Worm (Caenorhabditis elegans): ENCODE results near the gene str-7.

Gene str-7

ce11 chrV:16132215-16132614 is 32.9 kb upstream of the str-7 start:
- TF ChIP-seq ztf-29 (GFP tag; IDR thresholded peaks at IDR 0.05) (no peak), klf-2 (GFP tag; conservative IDR thresholded peaks at IDR 0.05) (no peak), med-1 (GFP tag; optimal IDR thresholded peaks at IDR 0.05; ENCODE audit: insufficient read depth) (no peak), ref-1 (GFP tag; conservative IDR thresholded peaks at IDR 0.05) (no peak), ztf-23 (GFP tag; IDR thresholded peaks at IDR 0.05) (no peak), tab-1 (GFP tag; IDR thresholded peaks at IDR 0.05) (no peak), T22C8.4 (GFP tag; IDR thresholded peaks at IDR 0.05) (no peak), flt-1 (GFP tag; IDR thresholded peaks at IDR 0.05) (no peak), cog-1 (tag; optimal IDR thresholded peaks at IDR 0.05) (no peak)

- no peak for TF ChIP-seq tab-1 (GFP tag; IDR thresholded peaks at IDR 0.05)
- no peak for TF ChIP-seq T22C8.4 (GFP tag; IDR thresholded peaks at IDR 0.05)
- TF ChIP-seq ztf-29 (GFP tag; IDR thresholded peaks at IDR 0.05) = no peak
- no peak for TF ChIP-seq klf-2 (GFP tag; conservative IDR thresholded peaks at IDR 0.05)
- TF ChIP-seq med-1 (GFP tag; optimal IDR thresholded peaks at IDR 0.05; ENCODE audit: insufficient read depth) = no peak
- TF ChIP-seq ztf-23 (GFP tag; IDR thresholded peaks at IDR 0.05) = no peak
Measured at ce11 chrV:16131249-16131648, 31.9 kb upstream of the str-7 start, which contains the start of gene fbxa-142. fbxa-142 (minus strand) TSS chrV:16131349.

ce11 chrV:16129116-16129515 is 29.8 kb upstream of the str-7 start:
- TF ChIP-seq klf-2 (GFP tag; conservative IDR thresholded peaks at IDR 0.05) = no peak
- no peak for TF ChIP-seq cog-1 (tag; optimal IDR thresholded peaks at IDR 0.05)

ce11 chrV:16127401-16127800 is 28.1 kb upstream of the str-7 start, which contains the start of gene fbxa-143:
fbxa-143 (minus strand) TSS chrV:16127501.
- TF ChIP-seq flt-1 (GFP tag; IDR thresholded peaks at IDR 0.05) (no peak), ztf-23 (GFP tag; IDR thresholded peaks at IDR 0.05) (no peak), cog-1 (tag; optimal IDR thresholded peaks at IDR 0.05) (no peak), ref-1 (GFP tag; conservative IDR thresholded peaks at IDR 0.05) (no peak), tab-1 (GFP tag; IDR thresholded peaks at IDR 0.05) (no peak), T22C8.4 (GFP tag; IDR thresholded peaks at IDR 0.05) (no peak), med-1 (GFP tag; optimal IDR thresholded peaks at IDR 0.05; ENCODE audit: insufficient read depth) (no peak), klf-2 (GFP tag; conservative IDR thresholded peaks at IDR 0.05) (no peak), ztf-29 (GFP tag; IDR thresholded peaks at IDR 0.05) (no peak)

- TF ChIP-seq ztf-29 (GFP tag; IDR thresholded peaks at IDR 0.05) (no peak), T22C8.4 (GFP tag; IDR thresholded peaks at IDR 0.05) (no peak), cog-1 (tag; optimal IDR thresholded peaks at IDR 0.05) (no peak), med-1 (GFP tag; optimal IDR thresholded peaks at IDR 0.05; ENCODE audit: insufficient read depth) (no peak), klf-2 (GFP tag; conservative IDR thresholded peaks at IDR 0.05) (no peak)
Measured at ce11 chrV:16124739-16125138, 25.4 kb upstream of the str-7 start, which contains the start of gene nhr-111. nhr-111 (minus strand) TSS chrV:16124839.

- no peak for TF ChIP-seq klf-2 (GFP tag; conservative IDR thresholded peaks at IDR 0.05)
- no peak for TF ChIP-seq tab-1 (GFP tag; IDR thresholded peaks at IDR 0.05)
- no peak for TF ChIP-seq flt-1 (GFP tag; IDR thresholded peaks at IDR 0.05)
- TF ChIP-seq ref-1 (GFP tag; conservative IDR thresholded peaks at IDR 0.05) = no peak
Measured at ce11 chrV:16121451-16121850, 22.1 kb upstream of the str-7 start.

- TF ChIP-seq ref-1 (GFP tag; conservative IDR thresholded peaks at IDR 0.05) = no peak
- no peak for TF ChIP-seq T22C8.4 (GFP tag; IDR thresholded peaks at IDR 0.05)
- TF ChIP-seq ztf-23 (GFP tag; IDR thresholded peaks at IDR 0.05) = no peak
- TF ChIP-seq cog-1 (tag; optimal IDR thresholded peaks at IDR 0.05) = no peak
- TF ChIP-seq flt-1 (GFP tag; IDR thresholded peaks at IDR 0.05) = no peak
- TF ChIP-seq med-1 (GFP tag; optimal IDR thresholded peaks at IDR 0.05; ENCODE audit: insufficient read depth) = no peak
- TF ChIP-seq ztf-29 (GFP tag; IDR thresholded peaks at IDR 0.05) = no peak
- no peak for TF ChIP-seq klf-2 (GFP tag; conservative IDR thresholded peaks at IDR 0.05)
- TF ChIP-seq tab-1 (GFP tag; IDR thresholded peaks at IDR 0.05) = no peak
Measured at ce11 chrV:16120922-16121321, 21.6 kb upstream of the str-7 start, which contains the start of gene skr-3. skr-3 (plus strand) TSS chrV:16121084.

- no peak for TF ChIP-seq med-1 (GFP tag; optimal IDR thresholded peaks at IDR 0.05; ENCODE audit: insufficient read depth)
Measured at ce11 chrV:16120499-16120898, 21.2 kb upstream of the str-7 start.

ce11 chrV:16118601-16119000 is 19.3 kb upstream of the str-7 start, which contains the start of gene str-103:
str-103 (minus strand) TSS chrV:16118701.
- TF ChIP-seq T22C8.4 (GFP tag; IDR thresholded peaks at IDR 0.05) (no peak), med-1 (GFP tag; optimal IDR thresholded peaks at IDR 0.05; ENCODE audit: insufficient read depth) (no peak)

- TF ChIP-seq med-1 (GFP tag; optimal IDR thresholded peaks at IDR 0.05; ENCODE audit: insufficient read depth) (no peak), ztf-29 (GFP tag; IDR thresholded peaks at IDR 0.05) (no peak), ztf-23 (GFP tag; IDR thresholded peaks at IDR 0.05) (no peak), ref-1 (GFP tag; conservative IDR thresholded peaks at IDR 0.05) (no peak), klf-2 (GFP tag; conservative IDR thresholded peaks at IDR 0.05) (no peak), cog-1 (tag; optimal IDR thresholded peaks at IDR 0.05) (no peak), T22C8.4 (GFP tag; IDR thresholded peaks at IDR 0.05) (no peak), flt-1 (GFP tag; IDR thresholded peaks at IDR 0.05) (no peak), tab-1 (GFP tag; IDR thresholded peaks at IDR 0.05) (no peak)
Measured at ce11 chrV:16115381-16115780, 16.0 kb upstream of the str-7 start, which contains the start of gene str-25. str-25 (plus strand) TSS chrV:16115681.

- TF ChIP-seq klf-2 (GFP tag; conservative IDR thresholded peaks at IDR 0.05) = no peak
- no peak for TF ChIP-seq ztf-29 (GFP tag; IDR thresholded peaks at IDR 0.05)
- no peak for TF ChIP-seq T22C8.4 (GFP tag; IDR thresholded peaks at IDR 0.05)
- no peak for TF ChIP-seq tab-1 (GFP tag; IDR thresholded peaks at IDR 0.05)
- no peak for TF ChIP-seq ref-1 (GFP tag; conservative IDR thresholded peaks at IDR 0.05)
- TF ChIP-seq flt-1 (GFP tag; IDR thresholded peaks at IDR 0.05) = no peak
Measured at ce11 chrV:16114237-16114636, 14.9 kb upstream of the str-7 start, which contains the start of gene srxa-16. srxa-16 (minus strand) TSS chrV:16114337.
